Fruit fly (Drosophila melanogaster) Kc167 (cell line): ENCODE data around the gene CG4691.

ENCODE experiments used
- Myc ChIP-seq: fragments of >200 bp; optimal IDR thresholded peaks from 2 replicates; lab custom pipeline; 2017; ENCODE audit warnings: missing external identifiers
- Sin3A ChIP-seq: fragments of >200 bp; optimal IDR thresholded peaks from 2 replicates; lab custom pipeline; 2018; ENCODE audit warnings: missing external identifiers
- h ChIP-seq: fragments of >200 bp; optimal IDR thresholded peaks from 3 replicates; lab custom pipeline; 2018; ENCODE audit warnings: missing external identifiers
- insv ChIP-seq: fragments of >200 bp; optimal IDR thresholded peaks from 3 replicates; lab custom pipeline; 2018; ENCODE audit warnings: missing external identifiers
- psq ChIP-seq: fragments of >200 bp; optimal IDR thresholded peaks from 2 replicates; lab custom pipeline; 2017; ENCODE audit warnings: missing external identifiers
- ttk ChIP-seq: sonication (Bioruptor generic); optimal IDR thresholded peaks from 2 replicates; lab custom pipeline; 2017; ENCODE audit warnings: missing external identifiers

- TF ChIP-seq h (lab: Kevin White, UChicago) (no peak), psq (lab: Kevin White, UChicago) (no peak), Sin3A (lab: Kevin White, UChicago) (no peak), ttk (lab: Kevin White, UChicago) (no peak), Myc (lab: Kevin White, UChicago) (no peak), insv (lab: Kevin White, UChicago) (no peak)
These were observed at the start of gene CG4691 for dm6 chr2L:14760467-14760866.
